Fruit fly (Drosophila melanogaster) whole organism, prepupa: ENCODE measurements around the gene CG31098.
A peak's percentile ranks its signal among the peaks of the same experiment; 100 is the strongest.

Source experiments
- Blimp-1 ChIP-seq: fragments of 200-800 bp; sonication (Bioruptor generic); optimal IDR thresholded peaks from 3 replicates; lab custom pipeline; 2017; ENCODE audit warnings: missing biosample characterization, missing genetic modification characterization, mild to moderate bottlenecking, moderate library complexity, missing genetic modification reagents
- CG31627 ChIP-seq: fragments of 200-800 bp; sonication (Bioruptor generic); optimal IDR thresholded peaks from 3 replicates; lab custom pipeline; 2016; ENCODE audit warnings: missing biosample characterization, missing genetic modification characterization
- CG32006 ChIP-seq: fragments of 200-800 bp; sonication (Bioruptor generic); optimal IDR thresholded peaks from 3 replicates; lab custom pipeline; 2017; ENCODE audit warnings: missing biosample characterization, mild to moderate bottlenecking, missing genetic modification characterization
- CG6163 ChIP-seq: fragments of 200-800 bp; sonication (Bioruptor generic); IDR thresholded peaks from 3 replicates; pipeline ENCODE4 v1.3.6; 2022; ENCODE audit warnings: missing biosample characterization, missing genetic modification characterization
- CG6276 ChIP-seq: fragments of 200-800 bp; sonication (Bioruptor generic); optimal IDR thresholded peaks from 2 replicates; lab custom pipeline; 2017; ENCODE audit warnings: missing biosample characterization, mild to moderate bottlenecking, missing genetic modification characterization
- CG6854 ChIP-seq: fragments of 200-800 bp; sonication (Bioruptor generic); optimal IDR thresholded peaks from 2 replicates; lab custom pipeline; 2017; ENCODE audit warnings: missing biosample characterization, mild to moderate bottlenecking, missing genetic modification characterization
- CG8319 ChIP-seq: fragments of 200-800 bp; sonication (Bioruptor generic); optimal IDR thresholded peaks from 3 replicates; lab custom pipeline; 2016; ENCODE audit warnings: missing biosample characterization, missing genetic modification characterization
- Hr39 ChIP-seq: fragments of 200-800 bp; sonication (Bioruptor generic); optimal IDR thresholded peaks from 2 replicates; lab custom pipeline; 2016; ENCODE audit warnings: missing biosample characterization, missing genetic modification characterization
- OdsH ChIP-seq: fragments of 200-800 bp; sonication (Bioruptor generic); optimal IDR thresholded peaks from 3 replicates; lab custom pipeline; 2016; ENCODE audit warnings: missing biosample characterization, missing genetic modification characterization
- achi ChIP-seq: fragments of 200-800 bp; sonication (Bioruptor generic); optimal IDR thresholded peaks from 3 replicates; lab custom pipeline; 2016; ENCODE audit warnings: missing biosample characterization, missing genetic modification characterization
- net ChIP-seq: fragments of 200-800 bp; sonication (Bioruptor generic); optimal IDR thresholded peaks from 3 replicates; lab custom pipeline; 2016; ENCODE audit warnings: missing biosample characterization, missing genetic modification characterization
- svp ChIP-seq: fragments of 200-800 bp; sonication (Bioruptor generic); peaks from one replicate; lab custom pipeline; 2016; ENCODE audit warnings: missing biosample characterization, missing genetic modification characterization

DNA sequence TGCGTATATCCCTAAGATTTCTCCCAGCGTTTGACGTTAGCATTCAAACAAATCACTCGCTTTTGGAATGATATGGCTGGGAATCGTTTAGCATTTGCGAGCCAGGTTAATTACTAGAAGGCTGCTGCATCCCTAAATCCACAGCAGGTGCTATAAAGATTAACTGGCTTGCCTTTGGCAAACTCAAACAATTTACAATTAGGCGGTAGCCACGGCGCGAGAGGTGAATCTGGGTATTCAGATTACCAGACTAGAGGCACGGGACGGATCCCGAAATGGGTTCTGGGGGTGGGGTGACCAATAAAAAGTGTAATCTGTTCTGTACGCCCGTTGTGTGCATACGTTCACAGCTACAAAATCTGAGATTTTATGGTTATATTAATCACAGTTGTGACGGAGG is 11.6 kb downstream of the CG31098 start, which contains the start of gene CG11892:
- TF ChIP-seq CG6163 (GFP tag; lab: Robert Waterston, UW) (no peak), CG6276 (GFP tag; lab: Kevin White, UChicago) (no peak), Blimp-1 (GFP tag; lab: Kevin White, UChicago) (no peak), Hr39 (no peak), CG31627 (GFP tag; lab: Kevin White, UChicago) (no peak), OdsH (GFP tag; lab: Kevin White, UChicago) (no peak), CG32006 (GFP tag; lab: Kevin White, UChicago) (no peak), net (GFP tag; lab: Kevin White, UChicago) (no peak), svp (peak; percentile 46), CG8319 (GFP tag; lab: Kevin White, UChicago) (no peak), achi (no peak), CG6854 (GFP tag; lab: Kevin White, UChicago) (no peak)
